Fruit fly (Drosophila melanogaster) Kc167 (cell line): ENCODE data around the gene Unc-115a.

Experiments used
- Sin3A ChIP-seq: fragments of >200 bp; optimal IDR thresholded peaks from 2 replicates; lab custom pipeline; 2018; ENCODE audit warnings: missing external identifiers
- h ChIP-seq: fragments of >200 bp; optimal IDR thresholded peaks from 3 replicates; lab custom pipeline; 2018; ENCODE audit warnings: missing external identifiers
- insv ChIP-seq: fragments of >200 bp; optimal IDR thresholded peaks from 3 replicates; lab custom pipeline; 2018; ENCODE audit warnings: missing external identifiers
- psq ChIP-seq: fragments of >200 bp; optimal IDR thresholded peaks from 2 replicates; lab custom pipeline; 2017; ENCODE audit warnings: missing external identifiers
- ttk ChIP-seq: sonication (Bioruptor generic); optimal IDR thresholded peaks from 2 replicates; lab custom pipeline; 2017; ENCODE audit warnings: missing external identifiers

dm6 chr3R:9747875-9747899, 42.5 kb upstream of the Unc-115a start, which contains the start of gene PpD3:
- TF ChIP-seq psq (lab: Kevin White, UChicago) (no peak), ttk (no peak), Sin3A (lab: Kevin White, UChicago) (no peak), insv (lab: Kevin White, UChicago) (no peak), h (lab: Kevin White, UChicago) (no peak)
